Fruit fly (Drosophila melanogaster) whole organism, embryonic: ENCODE data around the gene mib1.
A peak's percentile ranks its signal among the peaks of the same experiment; 100 is the strongest.

Experiments
- Atf3 ChIP-seq: fragments of 200-800 bp; sonication (Bioruptor generic); optimal IDR thresholded peaks from 3 replicates; lab custom pipeline; 2016; ENCODE audit warnings: missing biosample characterization, missing genetic modification characterization
- Awh ChIP-seq: fragments of 200-800 bp; sonication (Bioruptor generic); IDR thresholded peaks from 2 replicates; pipeline ENCODE4, ENCODE4 v1.3.6; 2022; ENCODE audit warnings: missing biosample characterization, missing genetic modification characterization
- B-H1 ChIP-seq: fragments of 200-800 bp; sonication (Bioruptor generic); IDR thresholded peaks from 3 replicates; pipeline ENCODE4 v1.3.6; 2022; ENCODE audit warnings: missing biosample characterization, missing genetic modification characterization
- BtbVII ChIP-seq: fragments of 200-800 bp; sonication (Bioruptor generic); optimal IDR thresholded peaks from 3 replicates; lab custom pipeline; 2017; ENCODE audit warnings: missing biosample characterization, mild to moderate bottlenecking, missing genetic modification characterization
- CG10366 ChIP-seq: fragments of 200-800 bp; sonication (Bioruptor generic); IDR thresholded peaks from 2 replicates; pipeline ENCODE4 v1.3.6; 2022; ENCODE audit warnings: missing biosample characterization, missing genetic modification characterization
- CG10543 ChIP-seq: fragments of 200-800 bp; sonication (Bioruptor generic); optimal IDR thresholded peaks from 3 replicates; lab custom pipeline; 2017; ENCODE audit warnings: missing biosample characterization, mild to moderate bottlenecking, missing genetic modification characterization, moderate library complexity
- CG10979 ChIP-seq: fragments of 200-800 bp; sonication (Bioruptor generic); optimal IDR thresholded peaks from 2 replicates; lab custom pipeline; 2018; ENCODE audit warnings: missing biosample characterization, mild to moderate bottlenecking, missing genetic modification characterization, moderate library complexity
- CG11085 ChIP-seq: fragments of 200-800 bp; sonication (Bioruptor generic); IDR thresholded peaks from 2 replicates; pipeline ENCODE4 v1.3.6; 2022; ENCODE audit warnings: missing biosample characterization, missing genetic modification characterization
- CG11696 ChIP-seq: fragments of 200-800 bp; sonication (Bioruptor generic); IDR thresholded peaks from 2 replicates; pipeline ENCODE4 v1.3.6; 2022; ENCODE audit warnings: missing biosample characterization, missing genetic modification characterization
- CG11723 ChIP-seq: fragments of 200-800 bp; sonication (Bioruptor generic); optimal IDR thresholded peaks from 2 replicates; lab custom pipeline; 2017; ENCODE audit warnings: missing biosample characterization, mild to moderate bottlenecking, missing genetic modification characterization
- CG12391 ChIP-seq: fragments of 200-800 bp; sonication (Bioruptor generic); optimal IDR thresholded peaks from 3 replicates; lab custom pipeline; 2018; ENCODE audit warnings: missing biosample characterization, mild to moderate bottlenecking, missing genetic modification characterization, moderate library complexity
- CG12659 ChIP-seq: fragments of 200-800 bp; sonication (Bioruptor generic); optimal IDR thresholded peaks from 3 replicates; lab custom pipeline; 2017; ENCODE audit warnings: mild to moderate bottlenecking, missing biosample characterization, missing genetic modification reagents, missing genetic modification characterization
- CG15073 ChIP-seq: fragments of 200-800 bp; sonication (Bioruptor generic); optimal IDR thresholded peaks from 2 replicates; lab custom pipeline; 2016; ENCODE audit warnings: missing biosample characterization, missing genetic modification characterization
- CG17612 ChIP-seq: fragments of 200-800 bp; sonication (Bioruptor generic); IDR thresholded peaks from 2 replicates; pipeline ENCODE4 v1.3.6; 2022; ENCODE audit warnings: missing biosample characterization, missing genetic modification characterization
- CG18599 ChIP-seq: fragments of 200-800 bp; sonication (Bioruptor generic); optimal IDR thresholded peaks from 3 replicates; lab custom pipeline; 2017; ENCODE audit warnings: missing biosample characterization, missing genetic modification characterization, mild to moderate bottlenecking, moderate library complexity, missing genetic modification reagents
- CG18764 ChIP-seq: fragments of 200-800 bp; sonication (Bioruptor generic); optimal IDR thresholded peaks from 3 replicates; lab custom pipeline; 2016; ENCODE audit warnings: missing biosample characterization, missing genetic modification characterization
- CG31441 ChIP-seq: fragments of 200-800 bp; sonication (Bioruptor generic); IDR thresholded peaks from 2 replicates; pipeline ENCODE4 v1.3.6; 2022; ENCODE audit warnings: missing biosample characterization, missing genetic modification characterization
- CG6689 ChIP-seq: fragments of 200-800 bp; sonication (Bioruptor generic); IDR thresholded peaks from 2 replicates; pipeline ENCODE4 v1.3.6; 2022; ENCODE audit warnings: missing biosample characterization, missing genetic modification characterization
- CG6765 ChIP-seq: fragments of 200-800 bp; sonication (Bioruptor generic); optimal IDR thresholded peaks from 3 replicates; lab custom pipeline; 2017; ENCODE audit warnings: missing biosample characterization, mild to moderate bottlenecking, missing genetic modification characterization
- CG7357 ChIP-seq: fragments of 200-800 bp; sonication (Bioruptor generic); IDR thresholded peaks from 3 replicates; pipeline ENCODE4 v1.3.6; 2022; ENCODE audit warnings: missing biosample characterization, missing genetic modification characterization
- CG9817 ChIP-seq: fragments of 200-800 bp; sonication (Bioruptor generic); optimal IDR thresholded peaks from 2 replicates; lab custom pipeline; 2018; ENCODE audit warnings: missing biosample characterization, mild to moderate bottlenecking, missing genetic modification characterization, moderate library complexity
- Deaf1 ChIP-seq: fragments of 200-800 bp; optimal IDR thresholded peaks from 3 replicates; lab custom pipeline; 2019; ENCODE audit warnings: missing biosample characterization, mild to moderate bottlenecking, missing genetic modification characterization, moderate library complexity
- Drgx ChIP-seq: fragments of 200-800 bp; sonication (Bioruptor generic); IDR thresholded peaks from 2 replicates; pipeline ENCODE4 v1.3.6; 2022; ENCODE audit warnings: missing biosample characterization, missing genetic modification characterization
- HHEX ChIP-seq: fragments of 200-800 bp; sonication (Bioruptor generic); optimal IDR thresholded peaks from 3 replicates; lab custom pipeline; 2017; ENCODE audit warnings: missing biosample characterization, mild to moderate bottlenecking, missing genetic modification characterization, missing genetic modification reagents
- Hey ChIP-seq: fragments of 200-800 bp; sonication (Bioruptor generic); optimal IDR thresholded peaks from 3 replicates; lab custom pipeline; 2018; ENCODE audit warnings: missing biosample characterization, mild to moderate bottlenecking, missing genetic modification characterization
- Hr3 ChIP-seq: fragments of 200-800 bp; sonication (Bioruptor generic); optimal IDR thresholded peaks from 3 replicates; lab custom pipeline; 2016; ENCODE audit warnings: missing biosample characterization, missing genetic modification characterization
- Lim3 ChIP-seq: fragments of 200-800 bp; sonication (Bioruptor generic); IDR thresholded peaks from 2 replicates; pipeline ENCODE4 v1.3.6; 2022; ENCODE audit warnings: missing biosample characterization, missing genetic modification characterization
- Oli ChIP-seq: fragments of 200-800 bp; sonication (Bioruptor generic); optimal IDR thresholded peaks from 2 replicates; lab custom pipeline; 2018; ENCODE audit warnings: missing biosample characterization, mild to moderate bottlenecking, missing genetic modification characterization, moderate library complexity
- PHDP ChIP-seq: fragments of 200-800 bp; sonication (Bioruptor generic); optimal IDR thresholded peaks from 3 replicates; lab custom pipeline; 2018; ENCODE audit warnings: missing biosample characterization, mild to moderate bottlenecking, missing genetic modification characterization, moderate library complexity
- Xrp1 ChIP-seq: fragments of 200-800 bp; sonication (Bioruptor generic); IDR thresholded peaks from 2 replicates; pipeline ENCODE4 v1.3.6; 2022; ENCODE audit warnings: missing biosample characterization, missing genetic modification characterization
- ara ChIP-seq: fragments of 200-800 bp; sonication (Bioruptor generic); IDR thresholded peaks from 2 replicates; pipeline ENCODE4 v1.3.6; 2022; ENCODE audit warnings: missing biosample characterization, missing genetic modification characterization
- ase ChIP-seq: fragments of 200-800 bp; sonication (Bioruptor generic); IDR thresholded peaks from 3 replicates; pipeline ENCODE4 v1.3.6; 2022; ENCODE audit warnings: missing biosample characterization, missing genetic modification characterization
- bab2 ChIP-seq: fragments of 200-800 bp; sonication (Bioruptor generic); optimal IDR thresholded peaks from 2 replicates; lab custom pipeline; 2016; ENCODE audit warnings: missing biosample characterization, missing genetic modification characterization
- bsh ChIP-seq, 2 experiments: fragments of 200-800 bp; sonication (Bioruptor generic); optimal IDR thresholded peaks; 2 replicates each; lab custom pipeline; 2017 to 2018; ENCODE audit warnings: mild to moderate bottlenecking in 2 of 2, missing biosample characterization in 2 of 2, missing genetic modification characterization in 2 of 2, moderate library complexity in 1 of 2
- chm ChIP-seq: fragments of 200-800 bp; sonication (Bioruptor generic); IDR thresholded peaks from 2 replicates; pipeline ENCODE4 v1.3.6; 2022; ENCODE audit warnings: missing biosample characterization, missing genetic modification characterization
- cwo ChIP-seq: fragments of 200-800 bp; sonication (Bioruptor generic); optimal IDR thresholded peaks from 3 replicates; lab custom pipeline; 2017; ENCODE audit warnings: missing biosample characterization, missing genetic modification characterization, mild to moderate bottlenecking, moderate library complexity, missing genetic modification reagents
- dysf ChIP-seq: fragments of 200-800 bp; sonication (Bioruptor generic); IDR thresholded peaks from 3 replicates; pipeline ENCODE4 v1.3.6; 2022; ENCODE audit warnings: missing biosample characterization, missing genetic modification characterization
- ems ChIP-seq: fragments of 200-800 bp; sonication (Bioruptor generic); optimal IDR thresholded peaks from 3 replicates; lab custom pipeline; 2016; ENCODE audit warnings: missing biosample characterization, missing genetic modification characterization
- ewg ChIP-seq: fragments of 200-800 bp; sonication (Bioruptor generic); optimal IDR thresholded peaks from 3 replicates; lab custom pipeline; 2017; ENCODE audit warnings: mild to moderate bottlenecking, missing biosample characterization, missing genetic modification reagents, missing genetic modification characterization
- fd102C ChIP-seq: fragments of 200-800 bp; sonication (Bioruptor generic); optimal IDR thresholded peaks from 2 replicates; lab custom pipeline; 2018; ENCODE audit warnings: missing biosample characterization, mild to moderate bottlenecking, missing genetic modification characterization, moderate library complexity
- gce ChIP-seq: fragments of 200-800 bp; sonication (Bioruptor generic); IDR thresholded peaks from 3 replicates; pipeline ENCODE4 v1.3.6; 2022; ENCODE audit warnings: missing biosample characterization, missing genetic modification characterization
- gcm ChIP-seq: fragments of 200-800 bp; sonication (Bioruptor generic); optimal IDR thresholded peaks from 2 replicates; lab custom pipeline; 2019; ENCODE audit warnings: missing biosample characterization, mild to moderate bottlenecking, missing genetic modification characterization, moderate library complexity
- hbn ChIP-seq: fragments of 200-800 bp; sonication (Bioruptor generic); IDR thresholded peaks from 2 replicates; pipeline ENCODE4 v1.3.6; 2022; ENCODE audit warnings: missing biosample characterization, missing genetic modification characterization; ENCODE audit not compliant: partially characterized antibody
- luna ChIP-seq: fragments of 200-800 bp; sonication (Bioruptor generic); optimal IDR thresholded peaks from 2 replicates; lab custom pipeline; 2016; ENCODE audit warnings: missing biosample characterization, missing genetic modification characterization
- mam ChIP-seq: fragments of 200-800 bp; sonication (Bioruptor generic); optimal IDR thresholded peaks from 3 replicates; lab custom pipeline; 2016; ENCODE audit warnings: missing biosample characterization, missing genetic modification characterization
- nmo ChIP-seq: fragments of 200-800 bp; sonication (Bioruptor generic); optimal IDR thresholded peaks from 2 replicates; lab custom pipeline; 2018; ENCODE audit warnings: missing biosample characterization, mild to moderate bottlenecking, missing genetic modification characterization, moderate library complexity
- otp ChIP-seq: fragments of 200-800 bp; sonication (Bioruptor generic); IDR thresholded peaks from 3 replicates; pipeline ENCODE4, ENCODE4 v1.3.6; 2022; ENCODE audit warnings: missing biosample characterization, missing genetic modification characterization
- pum ChIP-seq: fragments of 200-800 bp; sonication (Bioruptor generic); optimal IDR thresholded peaks from 2 replicates; lab custom pipeline; 2016; ENCODE audit warnings: missing biosample characterization, missing genetic modification characterization
- slbo ChIP-seq: fragments of 200-800 bp; sonication (Bioruptor generic); IDR thresholded peaks from 2 replicates; pipeline ENCODE4 v1.3.6; 2022; ENCODE audit warnings: missing biosample characterization, missing genetic modification characterization
- trh ChIP-seq: fragments of 200-800 bp; sonication (Bioruptor generic); optimal IDR thresholded peaks from 2 replicates; lab custom pipeline; 2016; ENCODE audit warnings: missing biosample characterization, missing genetic modification characterization
- unpg ChIP-seq: fragments of 200-800 bp; sonication (Bioruptor generic); optimal IDR thresholded peaks from 3 replicates; lab custom pipeline; 2018; ENCODE audit warnings: missing biosample characterization, mild to moderate bottlenecking, missing genetic modification characterization, moderate library complexity

mib1 gene

DNA sequence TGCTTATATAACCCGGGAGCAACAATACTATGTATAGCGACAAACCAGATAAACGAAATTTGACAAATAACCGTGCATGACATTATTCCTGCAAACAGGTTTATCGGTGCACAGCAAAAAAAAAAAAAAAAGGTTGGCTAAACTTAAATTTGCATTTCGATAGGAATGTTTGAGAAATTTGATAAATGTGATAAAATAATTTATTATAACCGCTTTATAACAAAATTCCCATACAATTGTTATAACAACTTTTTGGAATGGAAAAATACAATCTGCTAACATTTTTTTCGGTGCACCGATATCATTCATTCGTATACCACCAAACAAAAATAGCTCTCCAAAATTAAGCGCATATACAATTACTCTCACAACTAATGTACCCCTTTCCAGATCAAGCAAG is 34.0 kb downstream of the mib1 start (continued):
- TF ChIP-seq CG18599 (GFP tag; lab: Kevin White, UChicago) (peak; percentile 72), Atf3 (no peak), Deaf1 (peak; percentile 15), CG10543 (GFP tag; lab: Kevin White, UChicago) (peak; percentile 14), slbo (peak; percentile 58), ase (GFP tag; lab: Robert Waterston, UW) (peak; percentile 64; the same call in 2 of the 3 replicates), Awh (GFP tag; lab: Robert Waterston, UW) (peak; percentile 76), ewg (GFP tag; lab: Kevin White, UChicago) (no peak), CG12391 (peak; percentile 37), CG11696 (GFP tag; lab: Robert Waterston, UW) (peak; percentile 10; the same call in 1 of the 2 replicates), Hr3 (GFP tag; lab: Kevin White, UChicago) (peak; percentile 31), otp (GFP tag; lab: Robert Waterston, UW) (no peak), hbn (no peak), CG10366 (GFP tag; lab: Robert Waterston, UW) (0 out of 2 replicates have a peak, but pooled peaks have one; percentile 42), chm (GFP tag; lab: Robert Waterston, UW) (no peak), PHDP (tag; lab: Kevin White, UChicago) (peak; percentile 53), fd102C (GFP tag; lab: Kevin White, UChicago) (no peak), CG15073 (GFP tag; lab: Kevin White, UChicago) (no peak), trh (GFP tag; lab: Kevin White, UChicago) (no peak), luna (GFP tag; lab: Kevin White, UChicago) (no peak), CG17612 (GFP tag; lab: Robert Waterston, UW) (peak; percentile 46; the same call in 1 of the 2 replicates), CG6765 (GFP tag; lab: Kevin White, UChicago) (no peak), CG11723 (GFP tag; lab: Kevin White, UChicago) (no peak), mam (GFP tag; lab: Kevin White, UChicago) (peak; percentile 21), BtbVII (GFP tag; lab: Kevin White, UChicago) (peak; percentile 31), ara (peak; percentile 60), CG7357 (GFP tag; lab: Robert Waterston, UW) (peak; percentile 59; the same call in 2 of the 3 replicates), dysf (peak; percentile 76), unpg (peak; percentile 39), bsh (GFP tag; optimal IDR thresholded peaks at IDR 0.05; lab: Kevin White, UChicago) (peak in 1 of 2 experiments; percentile 36), Xrp1 (GFP tag; lab: Robert Waterston, UW) (peak; percentile 73), CG6689 (GFP tag; lab: Robert Waterston, UW) (peak; percentile 65), CG12659 (GFP tag; lab: Kevin White, UChicago) (no peak), cwo (GFP tag; lab: Kevin White, UChicago) (peak; percentile 52), Hey (tag; lab: Kevin White, UChicago) (no peak), bab2 (GFP tag; lab: Kevin White, UChicago) (peak; percentile 31), Drgx (GFP tag; lab: Robert Waterston, UW) (peak; percentile 55), Lim3 (no peak), B-H1 (GFP tag; lab: Robert Waterston, UW) (peak; percentile 40; the same call in 1 of the 3 replicates), CG18764 (GFP tag; lab: Kevin White, UChicago) (peak; percentile 10), gcm (GFP tag; lab: Kevin White, UChicago) (peak; percentile 4), nmo (peak; percentile 53), Oli (tag; lab: Kevin White, UChicago) (peak; percentile 36), CG31441 (GFP tag; lab: Robert Waterston, UW) (peak; percentile 82), HHEX (peak; percentile 49), CG9817 (no peak), CG10979 (tag; lab: Kevin White, UChicago) (peak; percentile 44), pum (no peak), gce (peak; percentile 54; the same call in 2 of the 3 replicates), ems (peak; percentile 21), CG11085 (GFP tag; lab: Robert Waterston, UW) (peak; percentile 25; the same call in 1 of the 2 replicates)
